Worm (Caenorhabditis elegans): ENCODE data around the gene C25H3.11.
A peak's percentile ranks its signal among the peaks of the same experiment; 100 is the strongest.

C25H3.11 gene

ce11 chrII:5714807-5715206 is 26.0 kb upstream of the C25H3.11 start, which contains the start of the genes tiar-1 and lelo-4:
Gene tiar-1, minus strand, starts transcription at chrII:5714823.
Gene lelo-4, plus strand, starts transcription at chrII:5714924.
- TF ChIP-seq ceh-39 (tag; optimal IDR thresholded peaks at IDR 0.05) (peak; percentile 47), hlh-1 (tag; optimal IDR thresholded peaks at IDR 0.05) (peak; percentile 46), pha-4 (tag; optimal IDR thresholded peaks at IDR 0.05) (peak; percentile 45), drap-1 (GFP tag; optimal IDR thresholded peaks at IDR 0.05) (no peak), cnd-1 (tag; optimal IDR thresholded peaks at IDR 0.05) (no peak), sptf-1 (tag; optimal IDR thresholded peaks at IDR 0.05) (peak; percentile 35), mls-2 (tag; optimal IDR thresholded peaks at IDR 0.05) (peak; percentile 57), mep-1 (tag; optimal IDR thresholded peaks at IDR 0.05) (peak; percentile 77), lsy-2 (tag; optimal IDR thresholded peaks at IDR 0.05) (peak; percentile 74), M03D4.4 (tag; optimal IDR thresholded peaks at IDR 0.05) (peak; percentile 7), nhr-237 (tag; optimal IDR thresholded peaks at IDR 0.05) (peak; percentile 49), elt-3 (tag; optimal IDR thresholded peaks at IDR 0.05) (no peak), mab-5 (tag; optimal IDR thresholded peaks at IDR 0.05) (no peak), lin-13 (tag; optimal IDR thresholded peaks at IDR 0.05) (peak; percentile 53), unc-120 (tag; optimal IDR thresholded peaks at IDR 0.05; ENCODE audit: poor library complexity, severe bottlenecking) (no peak)

DNA sequence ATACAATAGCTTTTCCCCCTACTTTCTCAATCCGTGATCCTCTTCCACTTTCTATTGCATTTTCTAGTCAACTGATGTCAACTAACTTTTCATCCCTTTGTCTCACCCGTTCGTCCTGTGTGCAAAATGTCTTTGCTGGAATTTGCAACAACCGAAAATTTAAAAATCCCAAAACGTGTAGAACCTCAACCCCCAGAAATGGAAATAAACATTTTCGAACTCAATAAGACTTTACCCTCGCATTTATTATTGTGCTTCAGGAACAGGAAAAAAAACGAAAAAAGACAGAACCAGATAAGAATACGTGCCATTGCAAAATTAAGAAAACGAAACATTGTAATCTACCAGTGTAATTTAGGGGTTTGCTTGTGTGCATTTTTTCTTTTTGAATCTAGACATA is 23.3 kb upstream of the C25H3.11 start:
- peak; percentile 23 for TF ChIP-seq elt-3 (tag; optimal IDR thresholded peaks at IDR 0.05)
- no peak for TF ChIP-seq sptf-1 (tag; optimal IDR thresholded peaks at IDR 0.05)

DNA sequence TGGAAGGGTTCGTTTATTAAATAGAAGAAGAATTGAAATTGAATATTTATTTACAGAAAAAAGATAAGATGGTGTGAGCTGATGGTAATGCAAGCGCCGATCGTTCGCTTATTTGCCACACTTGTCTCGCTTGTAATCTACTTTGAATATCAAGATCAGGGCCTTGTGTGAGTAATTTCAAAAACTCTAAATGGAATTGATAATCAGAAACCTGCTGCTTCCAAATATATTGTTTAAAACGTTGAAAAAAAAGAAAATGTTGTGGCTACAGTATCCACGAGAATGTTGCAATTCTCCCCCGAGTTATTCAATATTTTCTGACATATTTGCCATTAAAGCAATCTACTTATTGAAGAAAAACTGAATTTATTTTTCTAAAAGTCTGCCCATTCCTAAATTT is 22.0 kb upstream of the C25H3.11 start:
- no peak for TF ChIP-seq cnd-1 (tag; optimal IDR thresholded peaks at IDR 0.05)
- TF ChIP-seq lin-32 (GFP tag; optimal IDR thresholded peaks at IDR 0.05): no peak

DNA sequence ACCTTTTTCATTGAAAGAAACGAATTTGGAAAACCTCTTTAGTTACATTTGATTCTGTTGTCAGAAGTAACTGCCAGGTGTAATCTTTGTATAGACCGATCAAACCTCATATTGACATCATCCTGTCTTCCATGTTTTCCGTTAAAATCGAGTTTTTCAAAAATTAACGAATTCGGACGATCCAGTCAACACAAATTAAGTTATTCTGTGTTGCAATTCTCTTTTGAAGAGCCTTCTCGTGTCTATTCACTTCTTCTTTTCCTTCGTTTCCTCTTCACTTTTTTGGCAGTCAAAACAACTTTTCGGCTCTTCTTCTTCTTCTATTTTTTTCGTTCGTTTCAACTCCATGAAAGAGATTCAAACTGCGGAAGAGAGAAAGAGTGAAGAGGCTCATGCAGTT is 19.3 kb upstream of the C25H3.11 start:
- TF ChIP-seq unc-62 (GFP tag; optimal IDR thresholded peaks at IDR 0.05) (no peak), sptf-1 (tag; optimal IDR thresholded peaks at IDR 0.05) (no peak), blmp-1 (tag; optimal IDR thresholded peaks at IDR 0.05) (no peak), hlh-1 (tag; optimal IDR thresholded peaks at IDR 0.05) (no peak), mep-1 (tag; optimal IDR thresholded peaks at IDR 0.05) (no peak), nhr-76 (tag; optimal IDR thresholded peaks at IDR 0.05) (no peak), flh-1 (GFP tag; optimal IDR thresholded peaks at IDR 0.05) (no peak), ces-1 (GFP tag; optimal IDR thresholded peaks at IDR 0.05) (peak; percentile 89)

- no peak for TF ChIP-seq cnd-1 (tag; optimal IDR thresholded peaks at IDR 0.05)
- TF ChIP-seq mep-1 (tag; optimal IDR thresholded peaks at IDR 0.05): no peak
- TF ChIP-seq mls-2 (tag; optimal IDR thresholded peaks at IDR 0.05): no peak
- no peak for TF ChIP-seq blmp-1 (tag; optimal IDR thresholded peaks at IDR 0.05)
- no peak for TF ChIP-seq unc-120 (tag; optimal IDR thresholded peaks at IDR 0.05; ENCODE audit: poor library complexity, severe bottlenecking)
- TF ChIP-seq flh-1 (GFP tag; optimal IDR thresholded peaks at IDR 0.05): no peak
- TF ChIP-seq pha-4 (tag; optimal IDR thresholded peaks at IDR 0.05): no peak
- no peak for TF ChIP-seq ham-2 (GFP tag; optimal IDR thresholded peaks at IDR 0.05)
- TF ChIP-seq nhr-237 (tag; optimal IDR thresholded peaks at IDR 0.05): no peak
- no peak for TF ChIP-seq unc-62 (GFP tag; optimal IDR thresholded peaks at IDR 0.05)
- TF ChIP-seq hlh-1 (tag; optimal IDR thresholded peaks at IDR 0.05): no peak
Measured at ce11 chrII:5707532-5707931, 18.7 kb upstream of the C25H3.11 start, which contains the start of gene osta-2. Gene osta-2, plus strand, starts transcription at chrII:5707691.

- TF ChIP-seq drap-1 (GFP tag; optimal IDR thresholded peaks at IDR 0.05): no peak
- no peak for TF ChIP-seq ceh-43 (GFP tag; optimal IDR thresholded peaks at IDR 0.05)
- TF ChIP-seq ztf-11 (tag; optimal IDR thresholded peaks at IDR 0.05): no peak
- TF ChIP-seq M03D4.4 (tag; optimal IDR thresholded peaks at IDR 0.05): no peak
- TF ChIP-seq elt-1 (tag; optimal IDR thresholded peaks at IDR 0.05; ENCODE audit: borderline replicate concordance, insufficient read depth): peak; percentile 56
- no peak for TF ChIP-seq lsy-2 (tag; optimal IDR thresholded peaks at IDR 0.05)
- no peak for TF ChIP-seq flh-1 (GFP tag; optimal IDR thresholded peaks at IDR 0.05)
- TF ChIP-seq sem-2 (GFP tag; optimal IDR thresholded peaks at IDR 0.05): no peak
- TF ChIP-seq lin-13 (tag; optimal IDR thresholded peaks at IDR 0.05): no peak
- TF ChIP-seq ces-1 (GFP tag; optimal IDR thresholded peaks at IDR 0.05): peak; percentile 2
- no peak for TF ChIP-seq ceh-83 (GFP tag; optimal IDR thresholded peaks at IDR 0.05)
Measured at ce11 chrII:5704479-5704878, 15.6 kb upstream of the C25H3.11 start.
